Fruit fly (Drosophila melanogaster): ENCODE data around the gene Drak.

The Drak gene

dm6 chrX:11494731-11495277 is 1.9 kb downstream of the Drak start (continued):
- TF ChIP-seq CG15011 (GFP tag; optimal IDR thresholded peaks at IDR 0.05) = peak; percentile 21
- peak; percentile 7 for TF ChIP-seq CG9797 (GFP tag; optimal IDR thresholded peaks at IDR 0.05)
- TF ChIP-seq CG7987 (GFP tag; optimal IDR thresholded peaks at IDR 0.05) = no peak
- no peak for TF ChIP-seq zen2 (GFP tag; IDR thresholded peaks at IDR 0.05; ENCODE audit: partially characterized antibody)
- no peak for TF ChIP-seq CG18011 (GFP tag; optimal IDR thresholded peaks at IDR 0.05)
- TF ChIP-seq Chrac-16 (GFP tag; optimal IDR thresholded peaks at IDR 0.05) = peak; percentile 74
- peak; percentile 73 for TF ChIP-seq D19A (tag; optimal IDR thresholded peaks at IDR 0.05)
- TF ChIP-seq CG8388 (GFP tag; optimal IDR thresholded peaks at IDR 0.05) = peak; percentile 83
- peak; percentile 75 for TF ChIP-seq CG11504 (tag; optimal IDR thresholded peaks at IDR 0.05)
- TF ChIP-seq maf-S (GFP tag; optimal IDR thresholded peaks at IDR 0.05) = peak; percentile 55
- peak; percentile 61 for TF ChIP-seq CG18619 (GFP tag; optimal IDR thresholded peaks at IDR 0.05)
- peak; percentile 55 for TF ChIP-seq NC2α (GFP tag; optimal IDR thresholded peaks at IDR 0.05)
- TF ChIP-seq dmrt11E (tag; optimal IDR thresholded peaks at IDR 0.05) = peak; percentile 92
- no peak for TF ChIP-seq vfl (GFP tag; optimal IDR thresholded peaks at IDR 0.05)
- TF ChIP-seq sens (GFP tag) = peak; percentile 98
- TF ChIP-seq ATbp (GFP tag; optimal IDR thresholded peaks at IDR 0.05) = peak; percentile 81
- TF ChIP-seq Vsx1 (GFP tag; optimal IDR thresholded peaks at IDR 0.05) = peak; percentile 36
- TF ChIP-seq pfk (GFP tag; optimal IDR thresholded peaks at IDR 0.05) = no peak
- peak; percentile 60 for TF ChIP-seq NfI (GFP tag; optimal IDR thresholded peaks at IDR 0.05)
- TF ChIP-seq CG1024 (GFP tag; IDR thresholded peaks at IDR 0.05) = no peak
- no peak for TF ChIP-seq chinmo (GFP tag; IDR thresholded peaks at IDR 0.05; ENCODE audit: partially characterized antibody)
- TF ChIP-seq gem (tag; optimal IDR thresholded peaks at IDR 0.05) = peak; percentile 85
- TF ChIP-seq lmd (GFP tag; IDR thresholded peaks at IDR 0.05) = peak; percentile 64; the same call in 1 of the 2 replicates
- TF ChIP-seq CG31388 (GFP tag; optimal IDR thresholded peaks at IDR 0.05) = no peak
- peak; percentile 46; the same call in 1 of the 3 replicates for TF ChIP-seq tgo (GFP tag; IDR thresholded peaks at IDR 0.05)
- peak; percentile 87 for TF ChIP-seq CG14710 (tag; optimal IDR thresholded peaks at IDR 0.05)
- peak; percentile 27; the same call in 1 of the 2 replicates for TF ChIP-seq Rx (GFP tag; IDR thresholded peaks at IDR 0.05)
- TF ChIP-seq Drgx (GFP tag; IDR thresholded peaks at IDR 0.05) = peak; percentile 75
- peak; percentile 57 for TF ChIP-seq Asciz (GFP tag; optimal IDR thresholded peaks at IDR 0.05)
- TF ChIP-seq sc (optimal IDR thresholded peaks at IDR 0.05) = no peak
- TF ChIP-seq sc (GFP tag; optimal IDR thresholded peaks at IDR 0.05) = peak; percentile 70
- TF ChIP-seq B-H2 (GFP tag; optimal IDR thresholded peaks at IDR 0.05) = no peak
- TF ChIP-seq CG10147 (GFP tag; optimal IDR thresholded peaks at IDR 0.05) = peak; percentile 20
- peak; percentile 90 for TF ChIP-seq CG18262 (tag; optimal IDR thresholded peaks at IDR 0.05)
- TF ChIP-seq bcd (GFP tag; optimal IDR thresholded peaks at IDR 0.05) = peak; percentile 56
- peak; percentile 54 for TF ChIP-seq repo (GFP tag; optimal IDR thresholded peaks at IDR 0.05)
- TF ChIP-seq her (GFP tag; optimal IDR thresholded peaks at IDR 0.05) = peak; percentile 59
- no peak for TF ChIP-seq Dek (tag; optimal IDR thresholded peaks at IDR 0.05)
- peak; percentile 78 for TF ChIP-seq CG6254 (GFP tag; optimal IDR thresholded peaks at IDR 0.05)
- TF ChIP-seq CG15269 (tag; optimal IDR thresholded peaks at IDR 0.05) = peak; percentile 36
- TF ChIP-seq Xbp1 (GFP tag; optimal IDR thresholded peaks at IDR 0.05) = peak; percentile 70
- TF ChIP-seq so (GFP tag; IDR thresholded peaks at IDR 0.05) = peak; percentile 8; the same call in 1 of the 3 replicates
- TF ChIP-seq CG8944 (GFP tag; optimal IDR thresholded peaks at IDR 0.05) = peak; percentile 63
- TF ChIP-seq HLH54F (GFP tag; optimal IDR thresholded peaks at IDR 0.05) = peak; percentile 12
- no peak for TF ChIP-seq NFAT (GFP tag; IDR thresholded peaks at IDR 0.05)
- TF ChIP-seq CG31224 (GFP tag; IDR thresholded peaks at IDR 0.05) = no peak
- peak; percentile 37 for TF ChIP-seq Kr (GFP tag; optimal IDR thresholded peaks at IDR 0.05)
- TF ChIP-seq CG12942 (GFP tag; optimal IDR thresholded peaks at IDR 0.05) = peak; percentile 61
- TF ChIP-seq CG9932 (GFP tag; IDR thresholded peaks at IDR 0.05) = no peak
- peak; percentile 40 for TF ChIP-seq psq (GFP tag; optimal IDR thresholded peaks at IDR 0.05)

Data from whole organism, embryonic.